Worm (Caenorhabditis elegans) whole organism, late embryonic: ENCODE results near the gene shk-1.

Source experiments
- elt-2 ChIP-seq: sonication (generic microtip); optimal IDR thresholded peaks from 2 replicates; lab custom pipeline; 2016; ENCODE audit warnings: missing genetic modification reagents, missing genetic modification characterization, missing compliant biosample characterization
- ttx-3 ChIP-seq: sonication (generic microtip); optimal IDR thresholded peaks from 2 replicates; lab custom pipeline; 2016; ENCODE audit warnings: missing genetic modification reagents, missing genetic modification characterization, missing compliant biosample characterization

shk-1 gene

DNA sequence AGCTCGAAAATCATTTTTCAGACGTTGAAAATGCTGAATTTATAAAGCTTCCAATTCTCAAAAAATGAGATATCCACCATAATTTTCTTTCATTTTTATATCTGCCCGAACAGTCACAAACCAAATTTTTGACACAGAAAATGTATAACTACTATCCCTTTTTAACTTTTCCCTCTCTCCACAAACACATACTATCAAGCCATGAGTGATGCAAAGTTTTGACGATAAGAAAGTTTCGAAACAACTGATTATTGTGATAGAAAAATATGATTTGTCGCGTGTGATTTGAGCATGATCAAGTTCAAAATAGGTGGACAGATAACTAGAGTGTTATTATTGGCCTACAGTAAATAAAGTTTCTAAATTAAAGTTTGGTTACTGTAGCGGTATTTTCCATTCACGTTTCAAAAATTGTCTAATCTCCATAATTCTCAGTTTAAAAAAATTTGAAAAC, 49.5 kb downstream of the shk-1 start, which contains the start of gene cyp-13A8:
Gene cyp-13A8 (minus strand): TSS at position 51 of the 454 bp plus-strand sequence.
- TF ChIP-seq ttx-3 (tag; lab: Kevin White, UChicago) (no peak), elt-2 (tag; lab: Kevin White, UChicago) (peak; percentile 32)
